Fruit fly (Drosophila melanogaster) whole organism, embryonic: Measurements from ENCODE around the gene hook.

Experiments used
- Ada2b ChIP-seq: fragments of 200-800 bp; sonication (Bioruptor generic); IDR thresholded peaks from 2 replicates; pipeline ENCODE4 v1.3.6; 2022; ENCODE audit warnings: missing biosample characterization, missing genetic modification characterization
- Atf3 ChIP-seq: fragments of 200-800 bp; sonication (Bioruptor generic); optimal IDR thresholded peaks from 3 replicates; lab custom pipeline; 2016; ENCODE audit warnings: missing biosample characterization, missing genetic modification characterization
- B-H2 ChIP-seq: fragments of 200-800 bp; sonication (Bioruptor generic); optimal IDR thresholded peaks from 2 replicates; lab custom pipeline; 2018; ENCODE audit warnings: missing biosample characterization, mild to moderate bottlenecking, missing genetic modification characterization
- Blimp-1 ChIP-seq: fragments of 200-800 bp; sonication (Bioruptor generic); optimal IDR thresholded peaks from 3 replicates; lab custom pipeline; 2018; ENCODE audit warnings: missing biosample characterization, missing genetic modification characterization, mild to moderate bottlenecking, moderate library complexity, missing genetic modification reagents
- CG10543 ChIP-seq: fragments of 200-800 bp; sonication (Bioruptor generic); optimal IDR thresholded peaks from 3 replicates; lab custom pipeline; 2017; ENCODE audit warnings: missing biosample characterization, mild to moderate bottlenecking, missing genetic modification characterization, moderate library complexity
- CG12659 ChIP-seq: fragments of 200-800 bp; sonication (Bioruptor generic); optimal IDR thresholded peaks from 3 replicates; lab custom pipeline; 2017; ENCODE audit warnings: mild to moderate bottlenecking, missing biosample characterization, missing genetic modification reagents, missing genetic modification characterization
- CG14014 ChIP-seq: fragments of 200-800 bp; sonication (Bioruptor generic); IDR thresholded peaks from 2 replicates; pipeline ENCODE4 v1.3.6; 2022; ENCODE audit warnings: missing biosample characterization, missing genetic modification characterization
- CG14050 ChIP-seq: fragments of 200-800 bp; sonication (Bioruptor generic); IDR thresholded peaks from 3 replicates; pipeline ENCODE4 v1.3.6; 2022; ENCODE audit warnings: missing biosample characterization, missing genetic modification characterization
- CG15011 ChIP-seq: fragments of 200-800 bp; sonication (Bioruptor generic); optimal IDR thresholded peaks from 3 replicates; lab custom pipeline; 2018; ENCODE audit warnings: missing biosample characterization, mild to moderate bottlenecking, missing genetic modification characterization
- CG17328 ChIP-seq: fragments of 200-800 bp; sonication (Bioruptor generic); IDR thresholded peaks from 2 replicates; pipeline ENCODE4 v1.3.6; 2022; ENCODE audit warnings: missing biosample characterization, missing genetic modification characterization
- CG17829 ChIP-seq: fragments of 200-800 bp; optimal IDR thresholded peaks from 2 replicates; lab custom pipeline; 2019; ENCODE audit warnings: missing biosample characterization, mild to moderate bottlenecking, missing genetic modification characterization, moderate library complexity
- CG1792 ChIP-seq: fragments of 200-800 bp; sonication (Bioruptor generic); optimal IDR thresholded peaks from 2 replicates; lab custom pipeline; 2016; ENCODE audit warnings: missing biosample characterization, missing genetic modification characterization
- CG3407 ChIP-seq: fragments of 200-800 bp; sonication (Bioruptor generic); optimal IDR thresholded peaks from 2 replicates; lab custom pipeline; 2018; ENCODE audit warnings: missing biosample characterization, mild to moderate bottlenecking, missing genetic modification characterization
- CG3726 ChIP-seq: fragments of 200-800 bp; sonication (Bioruptor generic); IDR thresholded peaks from 3 replicates; pipeline ENCODE4, ENCODE4 v1.3.6; 2022; ENCODE audit warnings: missing biosample characterization, missing genetic modification characterization
- CG4404 ChIP-seq: fragments of 200-800 bp; sonication (Bioruptor generic); IDR thresholded peaks from 2 replicates; pipeline ENCODE4 v1.3.6; 2022; ENCODE audit warnings: missing biosample characterization, missing genetic modification characterization
- CG4707 ChIP-seq: fragments of 200-800 bp; sonication (Bioruptor generic); optimal IDR thresholded peaks from 2 replicates; lab custom pipeline; 2018; ENCODE audit warnings: missing biosample characterization, mild to moderate bottlenecking, missing genetic modification characterization, moderate library complexity
- CG5953 ChIP-seq: fragments of 200-800 bp; sonication (Bioruptor generic); IDR thresholded peaks from 2 replicates; pipeline ENCODE4 v1.3.6; 2022; ENCODE audit warnings: missing biosample characterization, missing genetic modification characterization
- CoRest ChIP-seq: fragments of 200-800 bp; sonication (Bioruptor generic); optimal IDR thresholded peaks from 3 replicates; lab custom pipeline; 2018; ENCODE audit warnings: missing biosample characterization, mild to moderate bottlenecking, missing genetic modification characterization, moderate library complexity
- CrebB ChIP-seq: fragments of 200-800 bp; sonication (Bioruptor generic); optimal IDR thresholded peaks from 3 replicates; lab custom pipeline; 2018; ENCODE audit warnings: missing biosample characterization, mild to moderate bottlenecking, missing genetic modification characterization
- D19B ChIP-seq: fragments of 200-800 bp; sonication (Bioruptor generic); optimal IDR thresholded peaks from 2 replicates; lab custom pipeline; 2017; ENCODE audit warnings: missing biosample characterization, mild to moderate bottlenecking, missing genetic modification characterization
- Dref ChIP-seq: fragments of 200-800 bp; sonication (Bioruptor generic); IDR thresholded peaks from 2 replicates; pipeline ENCODE4 v1.3.6; 2022; ENCODE audit warnings: missing biosample characterization, missing genetic modification characterization
- Fer2 ChIP-seq: fragments of 200-800 bp; sonication (Bioruptor generic); optimal IDR thresholded peaks from 2 replicates; lab custom pipeline; 2018; ENCODE audit warnings: missing biosample characterization, mild to moderate bottlenecking, missing genetic modification characterization, moderate library complexity
- Hey ChIP-seq: fragments of 200-800 bp; sonication (Bioruptor generic); optimal IDR thresholded peaks from 3 replicates; lab custom pipeline; 2018; ENCODE audit warnings: missing biosample characterization, mild to moderate bottlenecking, missing genetic modification characterization
- HmgD ChIP-seq: fragments of 200-800 bp; sonication (Bioruptor generic); optimal IDR thresholded peaks from 3 replicates; lab custom pipeline; 2016; ENCODE audit warnings: missing biosample characterization, missing genetic modification characterization
- Hr51 ChIP-seq, 2 experiments: fragments of 200-800 bp; sonication (Bioruptor generic); optimal IDR thresholded peaks; 2 replicates in 1 of 2; 3 replicates in 1 of 2; lab custom pipeline; 2016 to 2018; ENCODE audit warnings: missing biosample characterization in 2 of 2, missing genetic modification characterization in 2 of 2, mild to moderate bottlenecking in 1 of 2, moderate library complexity in 1 of 2
- Nf-YC ChIP-seq: fragments of 200-800 bp; optimal IDR thresholded peaks from 3 replicates; lab custom pipeline; 2019; ENCODE audit warnings: missing biosample characterization, mild to moderate bottlenecking, missing genetic modification characterization, moderate library complexity
- Rfx ChIP-seq: fragments of 200-800 bp; sonication (Bioruptor generic); IDR thresholded peaks from 2 replicates; pipeline ENCODE4 v1.3.6; 2022; ENCODE audit warnings: missing biosample characterization, missing genetic modification characterization
- Taf1 ChIP-seq: fragments of 200-800 bp; sonication (Bioruptor generic); IDR thresholded peaks from 2 replicates; pipeline ENCODE4 v1.3.6; 2022; ENCODE audit warnings: missing biosample characterization, missing genetic modification characterization
- ash1 ChIP-seq: fragments of 200-800 bp; sonication (Bioruptor generic); optimal IDR thresholded peaks from 2 replicates; lab custom pipeline; 2018; ENCODE audit warnings: missing biosample characterization, mild to moderate bottlenecking, missing genetic modification characterization
- bcd ChIP-seq: fragments of 200-800 bp; sonication (Bioruptor generic); optimal IDR thresholded peaks from 2 replicates; lab custom pipeline; 2017; ENCODE audit warnings: missing biosample characterization, mild to moderate bottlenecking, missing genetic modification characterization
- chinmo ChIP-seq: fragments of 200-800 bp; sonication (Bioruptor generic); IDR thresholded peaks from 4 replicates; pipeline ENCODE4 v1.3.6; 2022; ENCODE audit warnings: missing biosample characterization, missing genetic modification characterization; ENCODE audit not compliant: partially characterized antibody
- crol ChIP-seq: fragments of 200-800 bp; sonication (Bioruptor generic); IDR thresholded peaks from 2 replicates; pipeline ENCODE4 v1.3.6; 2022; ENCODE audit warnings: missing biosample characterization, missing genetic modification characterization
- esg ChIP-seq: fragments of 200-800 bp; sonication (Bioruptor generic); conservative IDR thresholded peaks from 2 replicates; pipeline ENCODE4 v1.3.6; 2022; ENCODE audit warnings: missing biosample characterization, missing genetic modification characterization
- gt ChIP-seq: fragments of 200-800 bp; sonication (Bioruptor generic); IDR thresholded peaks from 2 replicates; pipeline ENCODE4 v1.3.6; 2022; ENCODE audit warnings: missing biosample characterization, missing genetic modification characterization
- hb ChIP-seq: fragments of 200-800 bp; sonication (Bioruptor generic); IDR thresholded peaks from 3 replicates; pipeline ENCODE4 v1.3.6; 2022; ENCODE audit warnings: missing biosample characterization, missing genetic modification characterization; ENCODE audit not compliant: partially characterized antibody
- jigr1 ChIP-seq: fragments of 200-800 bp; sonication (Bioruptor generic); IDR thresholded peaks from 3 replicates; pipeline ENCODE4 v1.3.6; 2022; ENCODE audit warnings: missing biosample characterization, missing genetic modification characterization
- knrl ChIP-seq: fragments of 200-800 bp; sonication (Bioruptor generic); IDR thresholded peaks from 3 replicates; pipeline ENCODE4 v1.3.6; 2022; ENCODE audit warnings: missing biosample characterization, missing genetic modification characterization; ENCODE audit not compliant: partially characterized antibody
- mirr ChIP-seq: fragments of 200-800 bp; sonication (Bioruptor generic); optimal IDR thresholded peaks from 3 replicates; lab custom pipeline; 2018; ENCODE audit warnings: missing biosample characterization, mild to moderate bottlenecking, missing genetic modification characterization
- nau ChIP-seq: fragments of 200-800 bp; sonication (Bioruptor generic); optimal IDR thresholded peaks from 3 replicates; lab custom pipeline; 2017; ENCODE audit warnings: missing biosample characterization, mild to moderate bottlenecking, missing genetic modification characterization, missing genetic modification reagents
- nerfin-1 ChIP-seq: fragments of 200-800 bp; sonication (Bioruptor generic); optimal IDR thresholded peaks from 3 replicates; lab custom pipeline; 2019; ENCODE audit warnings: missing biosample characterization, mild to moderate bottlenecking, missing genetic modification characterization, moderate library complexity
- salm ChIP-seq: fragments of 200-800 bp; sonication (Bioruptor generic); optimal IDR thresholded peaks from 2 replicates; lab custom pipeline; 2018; ENCODE audit warnings: missing biosample characterization, mild to moderate bottlenecking, missing genetic modification characterization
- schlank ChIP-seq: fragments of 200-800 bp; sonication (Bioruptor generic); optimal IDR thresholded peaks from 2 replicates; lab custom pipeline; 2018; ENCODE audit warnings: missing biosample characterization, mild to moderate bottlenecking, missing genetic modification characterization
- sd ChIP-seq: fragments of 200-800 bp; sonication (Bioruptor generic); optimal IDR thresholded peaks from 3 replicates; lab custom pipeline; 2018; ENCODE audit warnings: missing biosample characterization, mild to moderate bottlenecking, missing genetic modification characterization, moderate library complexity
- sna ChIP-seq: fragments of 200-800 bp; sonication (Bioruptor generic); IDR thresholded peaks from 2 replicates; pipeline ENCODE4 v1.3.6; 2022; ENCODE audit warnings: missing biosample characterization, missing genetic modification characterization; ENCODE audit not compliant: partially characterized antibody
- sob ChIP-seq: fragments of 200-800 bp; sonication (Bioruptor generic); IDR thresholded peaks from 2 replicates; pipeline ENCODE4 v1.3.6; 2022; ENCODE audit warnings: missing biosample characterization, missing genetic modification characterization
- sqz ChIP-seq: fragments of 200-800 bp; sonication (Bioruptor generic); optimal IDR thresholded peaks from 3 replicates; lab custom pipeline; 2018; ENCODE audit warnings: missing biosample characterization, mild to moderate bottlenecking, missing genetic modification characterization
- ssp ChIP-seq: fragments of 200-800 bp; sonication (Bioruptor generic); IDR thresholded peaks from 2 replicates; pipeline ENCODE4 v1.3.6; 2022; ENCODE audit warnings: missing biosample characterization, missing genetic modification characterization

The hook gene

DNA sequence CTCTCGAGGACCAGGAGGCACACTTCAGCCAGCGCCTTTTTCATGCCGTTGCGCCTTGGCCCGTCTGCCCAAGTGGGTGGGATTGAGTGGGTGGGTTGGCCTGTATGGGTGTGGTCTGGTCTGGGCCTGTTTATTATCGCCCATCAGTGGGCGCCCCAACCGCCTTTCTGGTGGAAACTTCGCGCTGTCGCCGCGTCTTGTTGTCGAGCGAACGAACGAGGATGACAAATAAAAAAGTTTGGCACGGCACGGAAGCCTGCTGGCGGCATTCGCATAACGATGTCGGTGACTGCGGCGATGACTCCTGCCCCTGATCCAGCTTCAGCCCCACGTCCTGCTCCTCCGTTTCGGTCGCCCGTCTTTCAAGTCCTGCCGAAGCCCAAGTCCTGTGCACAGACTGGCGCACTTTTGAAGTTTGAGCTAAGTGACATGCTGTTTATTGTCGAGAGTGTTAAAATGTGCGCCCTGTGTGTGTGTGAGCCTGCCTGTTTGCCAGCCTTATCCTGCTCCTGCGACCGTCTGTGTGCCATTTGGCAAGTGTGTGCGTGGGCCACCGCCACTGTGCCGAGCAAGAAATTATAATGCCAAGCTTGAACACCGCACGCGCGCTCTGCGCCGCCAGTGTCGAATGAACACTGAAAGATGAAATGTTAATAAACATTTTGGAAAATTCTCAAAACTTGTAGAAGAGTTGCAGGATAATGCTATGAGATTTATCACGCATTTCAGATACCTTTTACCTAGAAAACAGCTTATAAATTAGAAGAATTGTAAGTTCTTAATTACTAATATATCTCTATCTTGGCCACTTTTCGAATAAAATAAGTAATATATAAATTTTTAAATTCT lies 19.0 kb downstream of the hook start (continued):
- TF ChIP-seq CG12659 (GFP tag; lab: Kevin White, UChicago) = peak; percentile 86
- TF ChIP-seq B-H2 (GFP tag; lab: Kevin White, UChicago) = peak; percentile 66
- TF ChIP-seq ash1 = no peak
- no peak for TF ChIP-seq jigr1
- peak; percentile 39 for TF ChIP-seq salm
- TF ChIP-seq knrl (GFP tag; lab: Robert Waterston, UW) = no peak
- TF ChIP-seq Taf1 (GFP tag; lab: Robert Waterston, UW) = peak; percentile 54; the same call in 1 of the 2 replicates
- peak; percentile 68 for TF ChIP-seq CG17829 (tag; lab: Kevin White, UChicago)
- TF ChIP-seq Blimp-1 (GFP tag; lab: Kevin White, UChicago) = peak; percentile 70
- TF ChIP-seq CG14014 (GFP tag; lab: Robert Waterston, UW) = peak; percentile 63
- peak; percentile 17 for TF ChIP-seq CG3407 (GFP tag; lab: Kevin White, UChicago)
- TF ChIP-seq CrebB = peak; percentile 21
- no peak for TF ChIP-seq Atf3 (GFP tag; lab: Kevin White, UChicago)
- peak in 1 of 2 experiments; percentile 79 for TF ChIP-seq Hr51 (GFP tag; optimal IDR thresholded peaks at IDR 0.05; lab: Kevin White, UChicago)
- 0 out of 2 replicates have a peak, but pooled peaks have one; percentile 11 for TF ChIP-seq ssp (GFP tag; lab: Robert Waterston, UW)
- peak; percentile 62 for TF ChIP-seq CG15011 (GFP tag; lab: Kevin White, UChicago)
- peak; percentile 83 for TF ChIP-seq CoRest (tag; lab: Kevin White, UChicago)
- peak; percentile 44; the same call in 1 of the 2 replicates for TF ChIP-seq Ada2b
- TF ChIP-seq CG4707 (GFP tag; lab: Kevin White, UChicago) = no peak
- peak; percentile 13; the same call in 1 of the 3 replicates for TF ChIP-seq CG14050
- peak; percentile 36; the same call in 1 of the 2 replicates for TF ChIP-seq CG4404

DNA sequence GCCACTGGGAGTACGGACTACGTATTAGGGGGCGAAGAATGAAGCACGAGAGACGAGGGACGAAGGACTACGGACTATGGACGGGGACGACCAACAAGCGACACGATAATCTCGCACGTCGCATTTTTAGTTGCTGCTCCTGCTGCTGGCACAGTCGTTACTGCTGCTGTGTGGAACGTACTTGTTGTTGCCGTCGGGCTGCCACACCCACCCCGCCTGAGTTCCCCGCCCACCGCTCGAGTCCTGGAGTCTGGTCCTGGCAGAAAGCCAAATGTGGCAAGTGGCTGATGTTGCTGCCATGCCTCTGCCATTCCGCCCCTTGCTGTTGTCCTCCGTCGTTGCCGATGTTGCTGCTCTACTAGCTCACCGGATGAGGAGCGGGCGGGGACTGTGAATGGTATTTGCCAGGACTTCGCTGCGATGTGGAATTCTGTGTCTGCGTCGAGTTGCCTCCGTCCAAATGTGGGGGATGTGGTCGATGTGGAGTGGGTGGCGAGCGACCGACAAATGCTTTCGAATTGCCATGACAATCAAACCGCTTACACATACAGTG lies 20.4 kb downstream of the hook start:
- TF ChIP-seq nerfin-1 (tag; lab: Kevin White, UChicago) (peak; percentile 19), mirr (peak; percentile 63), Hey (tag; lab: Kevin White, UChicago) (peak; percentile 88), hb (GFP tag; lab: Robert Waterston, UW) (0 out of 3 replicates have a peak, but pooled peaks have one; percentile 22), Nf-YC (no peak), D19B (GFP tag; lab: Kevin White, UChicago) (no peak), HmgD (GFP tag; lab: Kevin White, UChicago) (no peak), Dref (GFP tag; lab: Robert Waterston, UW) (0 out of 2 replicates have a peak, but pooled peaks have one; percentile 24), CG3726 (GFP tag; lab: Robert Waterston, UW) (no peak), nau (GFP tag; lab: Kevin White, UChicago) (no peak), CG1792 (GFP tag; lab: Kevin White, UChicago) (no peak), sd (tag; lab: Kevin White, UChicago) (peak; percentile 56), sna (no peak), Rfx (GFP tag; lab: Robert Waterston, UW) (peak; percentile 23; the same call in 1 of the 2 replicates), sob (no peak), CG17328 (GFP tag; lab: Robert Waterston, UW) (no peak), bcd (GFP tag; lab: Kevin White, UChicago) (no peak), crol (peak; percentile 73), sqz (GFP tag; lab: Kevin White, UChicago) (no peak), gt (no peak), CG10543 (GFP tag; lab: Kevin White, UChicago) (peak; percentile 89), schlank (no peak), esg (GFP tag; lab: Robert Waterston, UW) (no peak), Fer2 (tag; lab: Kevin White, UChicago) (peak; percentile 28), CG5953 (no peak), chinmo (GFP tag; lab: Robert Waterston, UW) (0 out of 4 replicates have a peak, but pooled peaks have one; percentile 40)
